Worm (Caenorhabditis elegans) whole organism, late embryonic: Measurements from ENCODE around the gene hosl-1.
A peak's percentile ranks its signal among the peaks of the same experiment; 100 is the strongest.

Experiments
- F13H6.1 ChIP-seq: sonication (generic microtip); optimal IDR thresholded peaks from 2 replicates; lab custom pipeline; 2016; ENCODE audit warnings: missing genetic modification characterization, missing compliant biosample characterization
- K02D7.2 ChIP-seq: sonication (generic microtip); optimal IDR thresholded peaks from 2 replicates; lab custom pipeline; 2017; ENCODE audit warnings: mild to moderate bottlenecking, missing genetic modification characterization, missing compliant biosample characterization
- K09A11.1 ChIP-seq: sonication (generic microtip); optimal IDR thresholded peaks from 2 replicates; lab custom pipeline; 2017; ENCODE audit warnings: antibody characterized with exemption, mild to moderate bottlenecking, missing genetic modification characterization, missing compliant biosample characterization; ENCODE audit not compliant: insufficient read depth
- Y22D7AL.16 ChIP-seq: sonication (generic microtip); optimal IDR thresholded peaks from 2 replicates; lab custom pipeline; 2016; ENCODE audit warnings: missing genetic modification characterization, missing compliant biosample characterization
- ahr-1 ChIP-seq: sonication (generic microtip); optimal IDR thresholded peaks from 2 replicates; lab custom pipeline; 2016; ENCODE audit warnings: missing genetic modification characterization, missing compliant biosample characterization
- ama-1 ChIP-seq: fragments of 150-350 bp; optimal IDR thresholded peaks from 2 replicates; lab custom pipeline; 2014
- ceh-14 ChIP-seq: sonication (generic microtip); optimal IDR thresholded peaks from 2 replicates; lab custom pipeline; 2016; ENCODE audit warnings: missing genotype, missing genetic modification characterization, missing compliant biosample characterization
- ceh-18 ChIP-seq: sonication (generic microtip); optimal IDR thresholded peaks from 2 replicates; lab custom pipeline; 2016; ENCODE audit warnings: missing genetic modification characterization, missing compliant biosample characterization
- ceh-31 ChIP-seq: sonication (generic microtip); optimal IDR thresholded peaks from 2 replicates; lab custom pipeline; 2016; ENCODE audit warnings: missing genetic modification characterization, missing compliant biosample characterization
- ceh-34 ChIP-seq: sonication (generic microtip); optimal IDR thresholded peaks from 2 replicates; lab custom pipeline; 2016; ENCODE audit warnings: mild to moderate bottlenecking, missing genetic modification characterization, missing compliant biosample characterization
- ceh-45 ChIP-seq: fragments of 200-800 bp; sonication (Bioruptor generic); IDR thresholded peaks from 2 replicates; pipeline ENCODE4 v1.3.6; 2022; ENCODE audit warnings: missing genetic modification reagents, missing genetic modification characterization, missing compliant biosample characterization
- ceh-6 ChIP-seq: fragments of 200-800 bp; sonication (Bioruptor generic); optimal IDR thresholded peaks from 2 replicates; lab custom pipeline; 2018; ENCODE audit warnings: mild to moderate bottlenecking, missing genetic modification characterization, missing compliant biosample characterization
- dmd-4 ChIP-seq: sonication (generic microtip); optimal IDR thresholded peaks from 2 replicates; lab custom pipeline; 2016; ENCODE audit warnings: borderline replicate concordance, missing genetic modification characterization, missing compliant biosample characterization
- dve-1 ChIP-seq: sonication (generic microtip); optimal IDR thresholded peaks from 2 replicates; lab custom pipeline; 2017; ENCODE audit warnings: antibody characterized with exemption, mild to moderate bottlenecking, missing genetic modification characterization, missing compliant biosample characterization
- elt-2 ChIP-seq: sonication (generic microtip); optimal IDR thresholded peaks from 2 replicates; lab custom pipeline; 2016; ENCODE audit warnings: missing genetic modification reagents, missing genetic modification characterization, missing compliant biosample characterization
- fax-1 ChIP-seq: sonication (generic microtip); optimal IDR thresholded peaks from 2 replicates; lab custom pipeline; 2016; ENCODE audit warnings: missing genotype, missing genetic modification characterization, missing compliant biosample characterization
- fkh-6 ChIP-seq: sonication (generic microtip); optimal IDR thresholded peaks from 2 replicates; lab custom pipeline; 2016; ENCODE audit warnings: missing genetic modification characterization, missing compliant biosample characterization
- gmeb-2 ChIP-seq: sonication (generic microtip); optimal IDR thresholded peaks from 2 replicates; lab custom pipeline; 2016; ENCODE audit warnings: missing genetic modification characterization, inconsistent platforms, missing compliant biosample characterization
- hlh-13 ChIP-seq: fragments of 200-800 bp; sonication (Bioruptor generic); optimal IDR thresholded peaks from 2 replicates; lab custom pipeline; 2018; ENCODE audit warnings: mild to moderate bottlenecking, missing genetic modification characterization, missing compliant biosample characterization
- lim-6 ChIP-seq: sonication (generic microtip); optimal IDR thresholded peaks from 2 replicates; lab custom pipeline; 2016; ENCODE audit warnings: missing genetic modification characterization, missing compliant biosample characterization
- lin-11 ChIP-seq: fragments of 200-800 bp; sonication (Bioruptor generic); optimal IDR thresholded peaks from 2 replicates; lab custom pipeline; 2018; ENCODE audit warnings: mild to moderate bottlenecking, missing genetic modification characterization, missing compliant biosample characterization
- nfya-1 ChIP-seq: sonication (generic microtip); optimal IDR thresholded peaks from 2 replicates; lab custom pipeline; 2017; ENCODE audit warnings: missing genetic modification characterization, mild to moderate bottlenecking, missing compliant biosample characterization, antibody characterized with exemption, moderate library complexity
- odd-2 ChIP-seq: sonication (generic microtip); optimal IDR thresholded peaks from 2 replicates; lab custom pipeline; 2017; ENCODE audit warnings: antibody characterized with exemption, mild to moderate bottlenecking, missing genetic modification characterization, missing compliant biosample characterization
- pha-2 ChIP-seq: sonication (generic microtip); optimal IDR thresholded peaks from 2 replicates; lab custom pipeline; 2017; ENCODE audit warnings: mild to moderate bottlenecking, missing genetic modification characterization, missing compliant biosample characterization
- pha-4 ChIP-seq: fragments of 150-350 bp; optimal IDR thresholded peaks from 2 replicates; lab custom pipeline; 2018; ENCODE audit warnings: missing biosample characterization, missing genetic modification reagents, missing genetic modification characterization
- pqm-1 ChIP-seq: sonication (generic microtip); optimal IDR thresholded peaks from 2 replicates; lab custom pipeline; 2016; ENCODE audit warnings: missing genetic modification characterization, missing compliant biosample characterization
- pros-1 ChIP-seq: fragments of 150-350 bp; optimal IDR thresholded peaks from 2 replicates; lab custom pipeline; 2014; ENCODE audit warnings: missing biosample characterization, missing genetic modification reagents, missing genetic modification characterization
- ref-2 ChIP-seq: sonication (generic microtip); optimal IDR thresholded peaks from 2 replicates; lab custom pipeline; 2016; ENCODE audit warnings: missing genetic modification characterization, missing compliant biosample characterization
- sdc-2 ChIP-seq: sonication (generic microtip); optimal IDR thresholded peaks from 2 replicates; lab custom pipeline; 2016; ENCODE audit warnings: missing genotype, missing genetic modification characterization, missing compliant biosample characterization
- sox-2 ChIP-seq: fragments of 200-800 bp; sonication (Bioruptor generic); IDR thresholded peaks from 2 replicates; pipeline ENCODE4 v1.3.6; 2022; ENCODE audit warnings: missing genetic modification reagents, missing genetic modification characterization, missing compliant biosample characterization
- syd-9 ChIP-seq: sonication (generic microtip); optimal IDR thresholded peaks from 2 replicates; lab custom pipeline; 2016; ENCODE audit warnings: mild to moderate bottlenecking, missing genetic modification characterization, moderate library complexity, missing compliant biosample characterization
- tbx-2 ChIP-seq: sonication (generic microtip); optimal IDR thresholded peaks from 2 replicates; lab custom pipeline; 2016; ENCODE audit warnings: missing genetic modification characterization, missing compliant biosample characterization
- tbx-7 ChIP-seq: sonication (generic microtip); optimal IDR thresholded peaks from 2 replicates; lab custom pipeline; 2016; ENCODE audit warnings: missing genotype, missing genetic modification characterization, missing compliant biosample characterization
- unc-3 ChIP-seq, 2 experiments: fragments of 200-800 bp in 1 of 2; sonication (Bioruptor generic) in 1 of 2; sonication (generic microtip) in 1 of 2; conservative IDR thresholded peaks in 1 of 2; optimal IDR thresholded peaks in 1 of 2; 2 replicates each; pipeline versions ENCODE4 v1.3.6 to Lab custom; 2016 to 2022; ENCODE audit warnings: missing compliant biosample characterization in 2 of 2, missing genetic modification characterization in 2 of 2, missing genetic modification reagents in 1 of 2
- unc-55 ChIP-seq: sonication (generic microtip); optimal IDR thresholded peaks from 2 replicates; lab custom pipeline; 2017; ENCODE audit warnings: missing biosample characterization, missing genetic modification reagents, missing genetic modification characterization
- zip-5 ChIP-seq: sonication (generic microtip); optimal IDR thresholded peaks from 2 replicates; lab custom pipeline; 2016; ENCODE audit warnings: missing genetic modification characterization, missing compliant biosample characterization

The hosl-1 gene

ce11 chrX:4660268-4660880, 23.5 kb downstream of the hosl-1 start, which contains the start of gene nhr-45:
Gene nhr-45, minus strand, starts transcription at chrX:4660318.
- TF ChIP-seq odd-2 (tag; lab: Kevin White, UChicago): no peak
- TF ChIP-seq K09A11.1 (tag; lab: Kevin White, UChicago): no peak
- no peak for TF ChIP-seq lim-6 (tag; lab: Kevin White, UChicago)
- TF ChIP-seq zip-5: no peak
- no peak for TF ChIP-seq hlh-13 (GFP tag; lab: Kevin White, UChicago)
- no peak for TF ChIP-seq dmd-4 (tag; lab: Kevin White, UChicago)
- no peak for TF ChIP-seq F13H6.1 (tag; lab: Kevin White, UChicago)
- TF ChIP-seq ceh-6 (GFP tag; lab: Kevin White, UChicago): no peak
- TF ChIP-seq unc-55: no peak
- TF ChIP-seq pros-1 (tag; lab: Kevin White, UChicago): no peak
- TF ChIP-seq K02D7.2: no peak

ce11 chrX:4662293-4662825, 25.4 kb downstream of the hosl-1 start:
- TF ChIP-seq pha-2 (tag; lab: Kevin White, UChicago) (peak; percentile 8), ceh-34 (tag; lab: Kevin White, UChicago) (peak; percentile 12), nfya-1 (tag; lab: Kevin White, UChicago) (peak; percentile 21), ref-2 (tag; lab: Kevin White, UChicago) (peak; percentile 19), ceh-18 (tag; lab: Kevin White, UChicago) (peak; percentile 44), elt-2 (tag; lab: Kevin White, UChicago) (peak; percentile 41), sdc-2 (tag; lab: Kevin White, UChicago) (no peak), ceh-14 (tag; lab: Kevin White, UChicago) (no peak), sox-2 (GFP tag; lab: Robert Waterston, UW) (no peak), ceh-31 (peak; percentile 38), pros-1 (tag; lab: Kevin White, UChicago) (peak; percentile 21), syd-9 (tag; lab: Kevin White, UChicago) (no peak)

- TF ChIP-seq tbx-2 (tag; lab: Kevin White, UChicago): no peak
- no peak for TF ChIP-seq pha-4 (tag; lab: Kevin White, UChicago)
- no peak for TF ChIP-seq unc-3 (GFP tag; conservative IDR thresholded peaks at IDR 0.05; lab: Robert Waterston, UW)
- no peak for TF ChIP-seq unc-3 (tag; optimal IDR thresholded peaks at IDR 0.05; lab: Kevin White, UChicago)
- TF ChIP-seq dmd-4 (tag; lab: Kevin White, UChicago): no peak
- TF ChIP-seq lin-11 (tag; lab: Kevin White, UChicago): no peak
- TF ChIP-seq dve-1 (tag; lab: Kevin White, UChicago): no peak
- TF ChIP-seq fax-1: no peak
- no peak for TF ChIP-seq tbx-7
- no peak for TF ChIP-seq ama-1 (lab: Kevin White, UChicago)
- TF ChIP-seq fkh-6 (tag; lab: Kevin White, UChicago): no peak
- no peak for TF ChIP-seq Y22D7AL.16 (tag; lab: Kevin White, UChicago)
- TF ChIP-seq ceh-45 (GFP tag; lab: Robert Waterston, UW): no peak
- no peak for TF ChIP-seq K02D7.2
- TF ChIP-seq ceh-34 (tag; lab: Kevin White, UChicago): no peak
- TF ChIP-seq syd-9 (tag; lab: Kevin White, UChicago): no peak
- no peak for TF ChIP-seq sdc-2 (tag; lab: Kevin White, UChicago)
- no peak for TF ChIP-seq ahr-1 (tag; lab: Kevin White, UChicago)
- no peak for TF ChIP-seq gmeb-2 (tag; lab: Kevin White, UChicago)
- TF ChIP-seq pqm-1: no peak
- TF ChIP-seq, all 69 proteins: peak for 0
These were observed 26.2 kb downstream of the hosl-1 start for ce11 chrX:4662964-4663684.
